Worm (Caenorhabditis elegans) whole organism, L2 larva: ENCODE results near the gene vha-6.

Experiments
- elt-3 ChIP-seq: sonication (generic microtip); optimal IDR thresholded peaks from 2 replicates; lab custom pipeline; 2017; ENCODE audit warnings: missing biosample characterization, missing genetic modification characterization
- lin-13 ChIP-seq: fragments of 150-350 bp; optimal IDR thresholded peaks from 2 replicates; lab custom pipeline; 2014; ENCODE audit warnings: missing biosample characterization, missing genetic modification reagents, missing genetic modification characterization
- nhr-11 ChIP-seq: fragments of 150-350 bp; optimal IDR thresholded peaks from 2 replicates; lab custom pipeline; 2014; ENCODE audit warnings: missing biosample characterization, missing genetic modification characterization
- unc-55 ChIP-seq: fragments of 150-350 bp; sonication (generic microtip); optimal IDR thresholded peaks from 3 replicates; lab custom pipeline; 2014; ENCODE audit warnings: missing biosample characterization, missing genetic modification reagents, missing genetic modification characterization
- unc-62 ChIP-seq: fragments of 150-350 bp; optimal IDR thresholded peaks from 2 replicates; lab custom pipeline; 2014; ENCODE audit warnings: missing biosample characterization, missing genetic modification reagents, missing genetic modification characterization
- ztf-4 ChIP-seq: fragments of 150-350 bp; optimal IDR thresholded peaks from 2 replicates; lab custom pipeline; 2014; ENCODE audit warnings: missing biosample characterization, missing genetic modification characterization

DNA sequence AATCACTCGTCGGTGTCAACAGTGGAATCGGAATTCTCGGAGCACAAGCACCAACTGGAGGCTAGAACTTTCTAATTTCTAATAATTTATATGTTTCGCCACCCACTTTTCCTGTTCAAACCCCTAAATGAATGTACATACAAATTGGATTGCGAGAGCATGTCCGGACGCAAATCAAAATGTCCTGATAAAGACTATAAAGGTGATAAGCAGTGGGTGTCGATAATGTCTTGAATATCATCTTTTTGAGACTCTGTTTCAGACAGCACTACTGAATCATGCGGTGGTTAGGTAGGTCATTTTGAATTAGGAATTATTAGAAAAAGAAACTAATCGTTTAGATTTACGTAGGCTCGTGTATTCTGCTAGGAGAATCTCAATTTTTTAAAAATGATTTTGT lies 10.5 kb upstream of the vha-6 start, which contains the start of gene W02B12.1:
- no peak for TF ChIP-seq unc-62 (GFP tag; lab: Kevin White, UChicago)
- TF ChIP-seq elt-3 (tag; lab: Kevin White, UChicago) = no peak
- no peak for TF ChIP-seq ztf-4 (tag; lab: Kevin White, UChicago)
- no peak for TF ChIP-seq lin-13 (GFP tag; lab: Kevin White, UChicago)
- no peak for TF ChIP-seq nhr-11
- no peak for TF ChIP-seq unc-55 (GFP tag; lab: Kevin White, UChicago)
